Worm (Caenorhabditis elegans): Measurements from ENCODE around the gene rog-1.

- TF ChIP-seq nhr-12 (tag; optimal IDR thresholded peaks at IDR 0.05) (no peak), grh-1 (GFP tag; IDR thresholded peaks at IDR 0.05) (no peak), fkh-10 (GFP tag; optimal IDR thresholded peaks at IDR 0.05) (no peak), ztf-4 (tag; optimal IDR thresholded peaks at IDR 0.05) (no peak), jun-1 (tag; optimal IDR thresholded peaks at IDR 0.05) (no peak), nhr-237 (tag; optimal IDR thresholded peaks at IDR 0.05) (no peak), elt-3 (tag; optimal IDR thresholded peaks at IDR 0.05) (no peak), ceh-82 (tag; optimal IDR thresholded peaks at IDR 0.05) (no peak), lin-13 (GFP tag; optimal IDR thresholded peaks at IDR 0.05) (no peak), aly-2 (tag; optimal IDR thresholded peaks at IDR 0.05) (no peak), tbx-2 (tag; optimal IDR thresholded peaks at IDR 0.05) (no peak), unc-130 (tag; optimal IDR thresholded peaks at IDR 0.05) (no peak)
These were observed 26.7 kb upstream of the rog-1 start, which contains the start of gene Y51H7C.8 for ce11 chrII:1401474-1401873.
